Worm (Caenorhabditis elegans) whole organism, L4 larva: Measurements from ENCODE around the gene F32D8.14.
A peak's percentile ranks its signal among the peaks of the same experiment; 100 is the strongest.

ENCODE experiments used
- F10B5.3 ChIP-seq: sonication (generic microtip); optimal IDR thresholded peaks from 2 replicates; lab custom pipeline; 2016; ENCODE audit warnings: mild to moderate bottlenecking, missing genetic modification characterization, missing compliant biosample characterization
- F37D6.2 ChIP-seq: sonication (generic microtip); optimal IDR thresholded peaks from 2 replicates; lab custom pipeline; 2016; ENCODE audit warnings: mild to moderate bottlenecking, missing genetic modification characterization, missing compliant biosample characterization
- R02D3.7 ChIP-seq: fragments of 150-350 bp; sonication (generic microtip); optimal IDR thresholded peaks from 3 replicates; lab custom pipeline; 2014; ENCODE audit warnings: missing biosample characterization, missing genetic modification characterization
- T20F7.1 ChIP-seq: fragments of 200-800 bp; sonication (Bioruptor generic); optimal IDR thresholded peaks from 2 replicates; lab custom pipeline; 2018; ENCODE audit warnings: mild to moderate bottlenecking, missing genetic modification characterization, missing compliant biosample characterization
- Y105C5A.15 ChIP-seq: fragments of 200-800 bp; sonication (Bioruptor generic); IDR thresholded peaks from 2 replicates; pipeline ENCODE4 v1.3.6; 2022; ENCODE audit warnings: missing genetic modification characterization, missing compliant biosample characterization
- Y48G9A.11 ChIP-seq: fragments of 200-800 bp; sonication (Bioruptor generic); IDR thresholded peaks from 2 replicates; pipeline ENCODE4 v1.3.6; 2022; ENCODE audit warnings: missing genetic modification reagents, missing genetic modification characterization, missing compliant biosample characterization
- Y75B8A.6 ChIP-seq: fragments of 200-800 bp; sonication (Bioruptor generic); IDR thresholded peaks from 2 replicates; pipeline ENCODE4 v1.3.6; 2022; ENCODE audit warnings: missing genetic modification reagents, missing genetic modification characterization, missing compliant biosample characterization
- ZK546.5 ChIP-seq, 2 experiments: sonication (generic microtip); optimal IDR thresholded peaks; 2 replicates each; lab custom pipeline; 2017; ENCODE audit warnings: missing biosample characterization in 2 of 2, missing genetic modification characterization in 2 of 2
- aha-1 ChIP-seq: fragments of 150-350 bp; peaks from one replicate; lab custom pipeline; 2014; ENCODE audit warnings: missing biosample characterization, missing genetic modification characterization
- aly-2 ChIP-seq: sonication (generic microtip); optimal IDR thresholded peaks from 2 replicates; lab custom pipeline; 2018; ENCODE audit warnings: missing biosample characterization, missing genetic modification characterization
- ceh-32 ChIP-seq: sonication (generic microtip); optimal IDR thresholded peaks from 2 replicates; lab custom pipeline; 2016; ENCODE audit warnings: mild to moderate bottlenecking, missing genetic modification characterization, missing compliant biosample characterization; ENCODE audit not compliant: poor library complexity
- ceh-44 ChIP-seq: fragments of 200-800 bp; sonication (Bioruptor generic); IDR thresholded peaks from 2 replicates; pipeline ENCODE4 v1.3.6; 2022; ENCODE audit warnings: missing genetic modification reagents, missing genetic modification characterization, missing compliant biosample characterization
- ceh-62 ChIP-seq: sonication (generic microtip); optimal IDR thresholded peaks from 2 replicates; lab custom pipeline; 2017; ENCODE audit warnings: missing biosample characterization, missing genetic modification characterization
- ceh-82 ChIP-seq: sonication (generic microtip); optimal IDR thresholded peaks from 2 replicates; lab custom pipeline; 2017; ENCODE audit warnings: missing biosample characterization, missing genetic modification characterization
- ces-1 ChIP-seq: fragments of 150-350 bp; sonication (generic microtip); optimal IDR thresholded peaks from 4 replicates; lab custom pipeline; 2014; ENCODE audit warnings: missing biosample characterization, missing genetic modification reagents, missing genetic modification characterization
- cey-2 ChIP-seq: sonication (generic microtip); optimal IDR thresholded peaks from 3 replicates; lab custom pipeline; 2017; ENCODE audit warnings: missing genetic modification characterization, mild to moderate bottlenecking, missing compliant biosample characterization, antibody characterized with exemption, borderline replicate concordance; ENCODE audit not compliant: insufficient read depth
- daf-12 ChIP-seq: fragments of 150-350 bp; optimal IDR thresholded peaks from 2 replicates; lab custom pipeline; 2014; ENCODE audit warnings: missing biosample characterization, missing genetic modification reagents, missing genetic modification characterization
- daf-16 ChIP-seq, 3 experiments: sonication (generic microtip); optimal IDR thresholded peaks; 2 replicates each; lab custom pipeline; 2016 to 2017; ENCODE audit warnings: missing genetic modification characterization in 3 of 3, missing genetic modification reagents in 3 of 3, mild to moderate bottlenecking in 2 of 3, missing compliant biosample characterization in 2 of 3, missing biosample characterization in 1 of 3, moderate library complexity in 1 of 3
- daf-19 ChIP-seq: fragments of 200-800 bp; sonication (Bioruptor generic); conservative IDR thresholded peaks from 2 replicates; pipeline ENCODE4 v1.3.6; 2022; ENCODE audit warnings: missing genetic modification characterization, missing compliant biosample characterization
- daf-8 ChIP-seq: fragments of 200-800 bp; sonication (Bioruptor generic); IDR thresholded peaks from 2 replicates; pipeline ENCODE4 v1.3.6; 2022; ENCODE audit warnings: missing genetic modification characterization, missing compliant biosample characterization
- dmd-8 ChIP-seq: fragments of 200-800 bp; sonication (Bioruptor generic); IDR thresholded peaks from 2 replicates; pipeline ENCODE4 v1.3.6; 2022; ENCODE audit warnings: missing genetic modification characterization, missing compliant biosample characterization
- dpl-1 ChIP-seq: fragments of 150-350 bp; optimal IDR thresholded peaks from 2 replicates; lab custom pipeline; 2014; ENCODE audit warnings: missing biosample characterization, missing genetic modification reagents, missing genetic modification characterization
- duxl-1 ChIP-seq: sonication (generic microtip); optimal IDR thresholded peaks from 2 replicates; lab custom pipeline; 2016; ENCODE audit warnings: mild to moderate bottlenecking, missing genetic modification characterization, moderate library complexity, missing compliant biosample characterization; ENCODE audit not compliant: poor library complexity
- dve-1 ChIP-seq: sonication (generic microtip); optimal IDR thresholded peaks from 2 replicates; lab custom pipeline; 2017; ENCODE audit warnings: antibody characterized with exemption, mild to moderate bottlenecking, missing genetic modification characterization, missing compliant biosample characterization; ENCODE audit not compliant: insufficient read depth
- egl-27 ChIP-seq: sonication (generic microtip); optimal IDR thresholded peaks from 3 replicates; lab custom pipeline; 2017; ENCODE audit warnings: missing biosample characterization, missing genetic modification reagents, missing genetic modification characterization
- egl-43 ChIP-seq: fragments of 200-800 bp; sonication (Bioruptor generic); IDR thresholded peaks from 2 replicates; pipeline ENCODE4 v1.3.6; 2022; ENCODE audit warnings: missing genetic modification reagents, missing genetic modification characterization, missing compliant biosample characterization
- gei-8 ChIP-seq: fragments of 200-800 bp; sonication (Bioruptor generic); optimal IDR thresholded peaks from 2 replicates; lab custom pipeline; 2018; ENCODE audit warnings: mild to moderate bottlenecking, missing genetic modification characterization, missing compliant biosample characterization
- lin-13 ChIP-seq: fragments of 150-350 bp; optimal IDR thresholded peaks from 2 replicates; lab custom pipeline; 2014; ENCODE audit warnings: missing biosample characterization, missing genetic modification reagents, missing genetic modification characterization
- lin-15B ChIP-seq: fragments of 150-350 bp; sonication (generic microtip); optimal IDR thresholded peaks from 3 replicates; lab custom pipeline; 2014; ENCODE audit warnings: missing biosample characterization, missing genetic modification characterization
- lin-29 ChIP-seq: fragments of 200-800 bp; sonication (Bioruptor generic); IDR thresholded peaks from 2 replicates; pipeline ENCODE4 v1.3.6; 2022; ENCODE audit warnings: missing genetic modification reagents, missing genetic modification characterization, missing compliant biosample characterization
- lin-38 ChIP-seq: fragments of 200-800 bp; sonication (Bioruptor generic); IDR thresholded peaks from 2 replicates; pipeline ENCODE4 v1.3.6; 2022; ENCODE audit warnings: missing genetic modification reagents, missing genetic modification characterization, missing compliant biosample characterization
- lin-39 ChIP-seq: fragments of 150-350 bp; optimal IDR thresholded peaks from 2 replicates; lab custom pipeline; 2014; ENCODE audit warnings: missing biosample characterization, missing genetic modification reagents, missing genetic modification characterization
- lir-3 ChIP-seq: sonication (generic microtip); optimal IDR thresholded peaks from 2 replicates; lab custom pipeline; 2016; ENCODE audit warnings: mild to moderate bottlenecking, missing genetic modification characterization, missing compliant biosample characterization
- lsy-2 ChIP-seq, 2 experiments: fragments of 150-350 bp in 1 of 2; sonication (generic microtip) in 1 of 2; optimal IDR thresholded peaks; 2 replicates each; lab custom pipeline; 2014 to 2017; ENCODE audit warnings: missing biosample characterization in 2 of 2, missing genetic modification characterization in 2 of 2
- madf-5 ChIP-seq, 2 experiments: fragments of 200-800 bp; sonication (Bioruptor generic); IDR thresholded peaks; 2 replicates each; pipeline ENCODE4 v1.3.6; 2022; ENCODE audit warnings: missing compliant biosample characterization in 2 of 2, missing genetic modification characterization in 2 of 2
- mdl-1 ChIP-seq, 2 experiments: fragments of 150-350 bp in 1 of 2; sonication (generic microtip) in 1 of 2; optimal IDR thresholded peaks; 2 replicates each; lab custom pipeline; 2014 to 2017; ENCODE audit warnings: missing biosample characterization in 2 of 2, missing genetic modification characterization in 2 of 2
- mxl-3 ChIP-seq: fragments of 200-800 bp; sonication (Bioruptor generic); optimal IDR thresholded peaks from 2 replicates; lab custom pipeline; 2018; ENCODE audit warnings: mild to moderate bottlenecking, missing genetic modification characterization, missing compliant biosample characterization
- nhr-111 ChIP-seq: fragments of 200-800 bp; sonication (Bioruptor generic); optimal IDR thresholded peaks from 2 replicates; lab custom pipeline; 2018; ENCODE audit warnings: mild to moderate bottlenecking, missing genetic modification characterization, missing compliant biosample characterization
- nhr-237 ChIP-seq: sonication (generic microtip); optimal IDR thresholded peaks from 2 replicates; lab custom pipeline; 2017; ENCODE audit warnings: missing biosample characterization, missing genetic modification characterization
- nhr-42 ChIP-seq: fragments of 200-800 bp; sonication (Bioruptor generic); IDR thresholded peaks from 2 replicates; pipeline ENCODE4 v1.3.6; 2022; ENCODE audit warnings: missing genetic modification characterization, missing compliant biosample characterization
- nhr-6 ChIP-seq: fragments of 150-350 bp; optimal IDR thresholded peaks from 2 replicates; lab custom pipeline; 2014; ENCODE audit warnings: missing biosample characterization, missing genetic modification characterization
- saeg-2 ChIP-seq: fragments of 200-800 bp; sonication (Bioruptor generic); IDR thresholded peaks from 2 replicates; pipeline ENCODE4 v1.3.6; 2022; ENCODE audit warnings: missing genetic modification reagents, missing genetic modification characterization, missing compliant biosample characterization
- skn-1 ChIP-seq: fragments of 150-350 bp; optimal IDR thresholded peaks from 2 replicates; lab custom pipeline; 2014; ENCODE audit warnings: missing biosample characterization, missing genetic modification characterization
- snpc-1.2 ChIP-seq: fragments of 200-800 bp; sonication (Bioruptor generic); IDR thresholded peaks from 2 replicates; pipeline ENCODE4 v1.3.6; 2022; ENCODE audit warnings: missing genetic modification reagents, missing genetic modification characterization, missing compliant biosample characterization
- tag-97 ChIP-seq: fragments of 200-800 bp; sonication (Bioruptor generic); IDR thresholded peaks from 2 replicates; pipeline ENCODE4 v1.3.6; 2022; ENCODE audit warnings: missing genetic modification characterization, missing compliant biosample characterization
- tra-1 ChIP-seq: fragments of 200-800 bp; sonication (Bioruptor generic); IDR thresholded peaks from 2 replicates; pipeline ENCODE4 v1.3.6; 2022; ENCODE audit warnings: missing genetic modification reagents, missing genetic modification characterization, missing compliant biosample characterization
- unc-39 ChIP-seq: sonication (generic microtip); optimal IDR thresholded peaks from 2 replicates; lab custom pipeline; 2017; ENCODE audit warnings: missing biosample characterization, missing genetic modification characterization
- unc-62 ChIP-seq, 3 experiments: fragments of 150-350 bp in 1 of 3; sonication (generic microtip); optimal IDR thresholded peaks in 2 of 3; peaks in 1 of 3; 1 replicate in 1 of 3; 2 replicates in 2 of 3; lab custom pipeline; 2014 to 2017; ENCODE audit warnings: missing biosample characterization in 3 of 3, missing genetic modification characterization in 3 of 3, missing genetic modification reagents in 3 of 3, missing genotype in 1 of 3
- zag-1 ChIP-seq: fragments of 150-350 bp; optimal IDR thresholded peaks from 2 replicates; lab custom pipeline; 2014; ENCODE audit warnings: missing biosample characterization, missing genetic modification characterization
- zip-2 ChIP-seq: fragments of 150-350 bp; optimal IDR thresholded peaks from 2 replicates; lab custom pipeline; 2014; ENCODE audit warnings: missing biosample characterization, missing genetic modification characterization
- ztf-11 ChIP-seq: fragments of 150-350 bp; optimal IDR thresholded peaks from 2 replicates; lab custom pipeline; 2014; ENCODE audit warnings: missing biosample characterization, missing genetic modification characterization
- ztf-7 ChIP-seq: fragments of 150-350 bp; optimal IDR thresholded peaks from 2 replicates; lab custom pipeline; 2014; ENCODE audit warnings: missing biosample characterization, missing genetic modification characterization

The F32D8.14 gene

DNA sequence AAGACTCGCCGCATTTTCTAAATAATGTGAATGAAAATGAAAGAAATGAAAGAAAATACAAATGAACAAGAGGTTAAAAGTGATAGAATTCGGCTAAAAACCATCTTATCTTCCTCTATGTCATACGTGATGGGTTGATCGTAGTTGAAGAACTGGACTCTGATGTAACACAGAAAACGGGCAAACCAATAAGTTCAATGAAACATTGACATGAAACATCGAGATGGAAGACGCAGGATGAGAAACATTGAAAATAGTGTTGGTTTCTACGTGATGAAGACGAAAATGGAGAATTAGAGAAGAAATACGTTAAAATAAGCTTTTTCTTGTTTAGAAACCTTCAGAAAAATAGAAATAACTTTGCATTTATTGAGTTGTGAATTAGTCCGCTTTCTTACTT lies 3.6 kb downstream of the F32D8.14 start, which contains the start of gene F32D8.12 (continued):
- no peak for TF ChIP-seq aly-2 (tag; lab: Kevin White, UChicago)
- no peak for TF ChIP-seq ztf-11 (tag; lab: Kevin White, UChicago)
- TF ChIP-seq madf-5 (GFP tag; IDR thresholded peaks at IDR 0.05; lab: Robert Waterston, UW): no peak
- no peak for TF ChIP-seq saeg-2 (GFP tag; lab: Robert Waterston, UW)
- no peak for TF ChIP-seq snpc-1.2 (GFP tag; lab: Robert Waterston, UW)
- TF ChIP-seq lin-29 (GFP tag; lab: Robert Waterston, UW): no peak
- TF ChIP-seq zip-2 (tag; lab: Kevin White, UChicago): no peak
- TF ChIP-seq daf-12 (tag; lab: Kevin White, UChicago): no peak
- no peak for TF ChIP-seq tag-97 (GFP tag; lab: Robert Waterston, UW)
- TF ChIP-seq ces-1 (GFP tag; lab: Kevin White, UChicago): no peak
- no peak for TF ChIP-seq ZK546.5 (tag; optimal IDR thresholded peaks at IDR 0.05; lab: Kevin White, UChicago)
- no peak for TF ChIP-seq nhr-42 (GFP tag; lab: Robert Waterston, UW)
- TF ChIP-seq daf-8 (GFP tag; lab: Robert Waterston, UW): no peak
- no peak for TF ChIP-seq nhr-111 (GFP tag; lab: Kevin White, UChicago)
- no peak for TF ChIP-seq zag-1 (tag; lab: Kevin White, UChicago)
- TF ChIP-seq egl-27 (tag; lab: Kevin White, UChicago): no peak
- peak; percentile 61 for TF ChIP-seq dve-1 (tag; lab: Kevin White, UChicago)
- TF ChIP-seq duxl-1: peak; percentile 13
- no peak for TF ChIP-seq lir-3 (tag; lab: Kevin White, UChicago)
- TF ChIP-seq F10B5.3 (tag; lab: Kevin White, UChicago): no peak
- TF ChIP-seq ztf-7 (tag; lab: Kevin White, UChicago): no peak
- no peak for TF ChIP-seq T20F7.1
- TF ChIP-seq ceh-32: no peak
- TF ChIP-seq nhr-6 (tag; lab: Kevin White, UChicago): no peak
- no peak for TF ChIP-seq unc-39 (tag; lab: Kevin White, UChicago)
- no peak for TF ChIP-seq skn-1 (tag; lab: Kevin White, UChicago)
- no peak for TF ChIP-seq daf-16 (GFP tag; optimal IDR thresholded peaks at IDR 0.05; lab: Kevin White, UChicago)
- peak; percentile 58 for TF ChIP-seq daf-16 (tag; optimal IDR thresholded peaks at IDR 0.05; lab: Kevin White, UChicago)
- no peak for TF ChIP-seq Y105C5A.15 (GFP tag; lab: Robert Waterston, UW)
- no peak for TF ChIP-seq cey-2 (tag; lab: Kevin White, UChicago)
- peak in 1 of 2 experiments; percentile 97 for TF ChIP-seq unc-62 (GFP tag; optimal IDR thresholded peaks at IDR 0.05 in 1 of 2; lab: Kevin White, UChicago)
- no peak for TF ChIP-seq unc-62 (tag; optimal IDR thresholded peaks at IDR 0.05; lab: Kevin White, UChicago)
- peak in 1 of 2 experiments; percentile 57 for TF ChIP-seq lsy-2 (tag; optimal IDR thresholded peaks at IDR 0.05; lab: Kevin White, UChicago)
- TF ChIP-seq nhr-237 (tag; lab: Kevin White, UChicago): no peak
- TF ChIP-seq lin-39 (tag; lab: Kevin White, UChicago): no peak
- no peak for TF ChIP-seq ceh-82 (tag; lab: Kevin White, UChicago)
- TF ChIP-seq mxl-3 (GFP tag; lab: Kevin White, UChicago): no peak
- no peak for TF ChIP-seq ceh-44
- no peak for TF ChIP-seq dpl-1 (GFP tag; lab: Kevin White, UChicago)
- no peak for TF ChIP-seq Y75B8A.6 (GFP tag; lab: Robert Waterston, UW)
- TF ChIP-seq F37D6.2 (tag; lab: Kevin White, UChicago): no peak
- no peak for TF ChIP-seq gei-8 (GFP tag; lab: Kevin White, UChicago)
- no peak for TF ChIP-seq R02D3.7 (tag; lab: Kevin White, UChicago)
- TF ChIP-seq aha-1 (tag; lab: Kevin White, UChicago): peak; percentile 56
- TF ChIP-seq dmd-8 (GFP tag; lab: Robert Waterston, UW): no peak
- TF ChIP-seq mdl-1 (tag; optimal IDR thresholded peaks at IDR 0.05; lab: Kevin White, UChicago): peak in 1 of 2 experiments; percentile 42
- TF ChIP-seq ceh-62 (tag; lab: Kevin White, UChicago): no peak
- TF ChIP-seq daf-19: no peak
- TF ChIP-seq egl-43 (GFP tag; lab: Robert Waterston, UW): no peak
- no peak for TF ChIP-seq lin-13
- no peak for TF ChIP-seq tra-1 (GFP tag; lab: Robert Waterston, UW)
- peak; percentile 48; the same call in 1 of the 2 replicates for TF ChIP-seq lin-38 (GFP tag; lab: Robert Waterston, UW)
- TF ChIP-seq Y48G9A.11 (GFP tag; lab: Robert Waterston, UW): no peak
- TF ChIP-seq lin-15B: no peak
